Worm (Caenorhabditis elegans) whole organism, L4/young adult: ENCODE measurements around the gene D1005.4.

Experiments
- W03F9.2 ChIP-seq: fragments of 150-350 bp; optimal IDR thresholded peaks from 2 replicates; lab custom pipeline; 2014; ENCODE audit warnings: missing biosample characterization, missing genetic modification characterization
- dao-5 ChIP-seq: sonication (generic microtip); optimal IDR thresholded peaks from 2 replicates; lab custom pipeline; 2016; ENCODE audit warnings: missing genotype, missing genetic modification characterization, moderate library complexity, missing compliant biosample characterization
- him-1 ChIP-seq: sonication (generic microtip); optimal IDR thresholded peaks from 2 replicates; lab custom pipeline; 2016; ENCODE audit warnings: missing genotype, missing genetic modification reagents, missing genetic modification characterization, missing compliant biosample characterization

- TF ChIP-seq him-1 (no peak), W03F9.2 (no peak), dao-5 (tag; lab: Kevin White, UChicago) (no peak)
Observed at ce11 chrX:1516574-1516973, 31.0 kb upstream of the D1005.4 start.
